Fruit fly (Drosophila melanogaster) whole organism, embryonic: ENCODE data around the gene Tob.

ENCODE experiments used
- Bgb ChIP-seq: fragments of 200-800 bp; sonication (Bioruptor generic); IDR thresholded peaks from 2 replicates; pipeline ENCODE4 v1.3.6; 2022; ENCODE audit warnings: missing biosample characterization, missing genetic modification characterization; ENCODE audit not compliant: partially characterized antibody
- Blimp-1 ChIP-seq: fragments of 200-800 bp; sonication (Bioruptor generic); optimal IDR thresholded peaks from 3 replicates; lab custom pipeline; 2018; ENCODE audit warnings: missing biosample characterization, missing genetic modification characterization, mild to moderate bottlenecking, moderate library complexity, missing genetic modification reagents
- CG11456 ChIP-seq: fragments of 200-800 bp; sonication (Bioruptor generic); IDR thresholded peaks from 3 replicates; pipeline ENCODE4 v1.3.6; 2022; ENCODE audit warnings: missing biosample characterization, missing genetic modification characterization
- CG13894 ChIP-seq: fragments of 200-800 bp; sonication (Bioruptor generic); optimal IDR thresholded peaks from 3 replicates; lab custom pipeline; 2018; ENCODE audit warnings: missing biosample characterization, mild to moderate bottlenecking, missing genetic modification characterization, moderate library complexity
- CG14014 ChIP-seq: fragments of 200-800 bp; sonication (Bioruptor generic); IDR thresholded peaks from 2 replicates; pipeline ENCODE4 v1.3.6; 2022; ENCODE audit warnings: missing biosample characterization, missing genetic modification characterization
- CG14710 ChIP-seq: fragments of 200-800 bp; sonication (Bioruptor generic); optimal IDR thresholded peaks from 3 replicates; lab custom pipeline; 2019; ENCODE audit warnings: missing biosample characterization, mild to moderate bottlenecking, missing genetic modification characterization, moderate library complexity
- CG2889 ChIP-seq: fragments of 200-800 bp; sonication (Bioruptor generic); IDR thresholded peaks from 3 replicates; pipeline ENCODE4 v1.3.6; 2022; ENCODE audit warnings: missing biosample characterization, missing genetic modification characterization
- CG31224 ChIP-seq: fragments of 200-800 bp; sonication (Bioruptor generic); IDR thresholded peaks from 2 replicates; pipeline ENCODE4 v1.3.6; 2022; ENCODE audit warnings: missing biosample characterization, missing genetic modification characterization
- CG33557 ChIP-seq: fragments of 200-800 bp; sonication (Bioruptor generic); optimal IDR thresholded peaks from 2 replicates; lab custom pipeline; 2019; ENCODE audit warnings: missing biosample characterization, mild to moderate bottlenecking, missing genetic modification characterization, moderate library complexity
- CG4820 ChIP-seq: fragments of 200-800 bp; sonication (Bioruptor generic); optimal IDR thresholded peaks from 3 replicates; lab custom pipeline; 2016; ENCODE audit warnings: missing biosample characterization, missing genetic modification characterization
- CG5180 ChIP-seq: fragments of 200-800 bp; sonication (Bioruptor generic); optimal IDR thresholded peaks from 3 replicates; lab custom pipeline; 2017; ENCODE audit warnings: missing biosample characterization, missing genetic modification characterization, mild to moderate bottlenecking, moderate library complexity, missing genetic modification reagents
- CG6654 ChIP-seq: fragments of 200-800 bp; sonication (Bioruptor generic); optimal IDR thresholded peaks from 2 replicates; lab custom pipeline; 2017; ENCODE audit warnings: missing biosample characterization, mild to moderate bottlenecking, missing genetic modification characterization
- CG8388 ChIP-seq: fragments of 200-800 bp; sonication (Bioruptor generic); optimal IDR thresholded peaks from 2 replicates; lab custom pipeline; 2019; ENCODE audit warnings: missing biosample characterization, mild to moderate bottlenecking, missing genetic modification characterization, moderate library complexity
- CG9932 ChIP-seq: fragments of 200-800 bp; sonication (Bioruptor generic); IDR thresholded peaks from 2 replicates; pipeline ENCODE4 v1.3.6; 2022; ENCODE audit warnings: missing biosample characterization, missing genetic modification characterization
- CHES-1-like ChIP-seq: fragments of 200-800 bp; sonication (Bioruptor generic); optimal IDR thresholded peaks from 2 replicates; lab custom pipeline; 2016; ENCODE audit warnings: missing biosample characterization, missing genetic modification characterization
- CTCF ChIP-seq: fragments of 200-800 bp; sonication (Bioruptor generic); optimal IDR thresholded peaks from 2 replicates; lab custom pipeline; 2017; ENCODE audit warnings: missing biosample characterization, mild to moderate bottlenecking, missing genetic modification characterization, moderate library complexity
- D ChIP-seq, 2 experiments: fragments of 200-800 bp in 1 of 2; fragments of >200 bp in 1 of 2; sonication (Bioruptor generic) in 1 of 2; optimal IDR thresholded peaks; 2 replicates in 1 of 2; 3 replicates in 1 of 2; lab custom pipeline; 2017; ENCODE audit warnings: mild to moderate bottlenecking in 1 of 2, missing biosample characterization in 1 of 2, missing genetic modification characterization in 1 of 2, missing genetic modification reagents in 1 of 2
- D19A ChIP-seq: fragments of 200-800 bp; optimal IDR thresholded peaks from 3 replicates; lab custom pipeline; 2019; ENCODE audit warnings: missing biosample characterization, mild to moderate bottlenecking, missing genetic modification characterization, moderate library complexity
- Deaf1 ChIP-seq: fragments of 200-800 bp; optimal IDR thresholded peaks from 3 replicates; lab custom pipeline; 2019; ENCODE audit warnings: missing biosample characterization, mild to moderate bottlenecking, missing genetic modification characterization, moderate library complexity
- Dek ChIP-seq: fragments of 200-800 bp; sonication (Bioruptor generic); optimal IDR thresholded peaks from 3 replicates; lab custom pipeline; 2019; ENCODE audit warnings: missing biosample characterization, mild to moderate bottlenecking, missing genetic modification characterization, moderate library complexity
- Jarid2 ChIP-seq: fragments of 200-800 bp; sonication (Bioruptor generic); optimal IDR thresholded peaks from 3 replicates; lab custom pipeline; 2017; ENCODE audit warnings: mild to moderate bottlenecking, missing biosample characterization, missing genetic modification reagents, missing genetic modification characterization
- MTF-1 ChIP-seq: fragments of 200-800 bp; sonication (Bioruptor generic); optimal IDR thresholded peaks from 2 replicates; lab custom pipeline; 2018; ENCODE audit warnings: missing biosample characterization, mild to moderate bottlenecking, missing genetic modification characterization, borderline replicate concordance
- Oli ChIP-seq: fragments of 200-800 bp; sonication (Bioruptor generic); optimal IDR thresholded peaks from 2 replicates; lab custom pipeline; 2018; ENCODE audit warnings: missing biosample characterization, mild to moderate bottlenecking, missing genetic modification characterization, moderate library complexity
- Opbp ChIP-seq: fragments of 200-800 bp; sonication (Bioruptor generic); IDR thresholded peaks from 3 replicates; pipeline ENCODE4 v1.3.6; 2022; ENCODE audit warnings: missing biosample characterization, missing genetic modification characterization; ENCODE audit not compliant: partially characterized antibody
- PHDP ChIP-seq: fragments of 200-800 bp; sonication (Bioruptor generic); optimal IDR thresholded peaks from 3 replicates; lab custom pipeline; 2018; ENCODE audit warnings: missing biosample characterization, mild to moderate bottlenecking, missing genetic modification characterization, moderate library complexity
- Rx ChIP-seq: fragments of 200-800 bp; sonication (Bioruptor generic); IDR thresholded peaks from 2 replicates; pipeline ENCODE4 v1.3.6; 2022; ENCODE audit warnings: missing biosample characterization, missing genetic modification characterization
- TFAM ChIP-seq: fragments of 200-800 bp; sonication (Bioruptor generic); optimal IDR thresholded peaks from 2 replicates; lab custom pipeline; 2017; ENCODE audit warnings: missing biosample characterization, missing genetic modification characterization, inconsistent platforms
- abd-A ChIP-seq: fragments of 200-800 bp; sonication (Bioruptor generic); optimal IDR thresholded peaks from 3 replicates; lab custom pipeline; 2019; ENCODE audit warnings: missing biosample characterization, mild to moderate bottlenecking, missing genetic modification characterization, moderate library complexity
- bbx ChIP-seq: fragments of 200-800 bp; sonication (Bioruptor generic); IDR thresholded peaks from 2 replicates; pipeline ENCODE4 v1.3.6; 2022; ENCODE audit warnings: missing biosample characterization, missing genetic modification characterization; ENCODE audit not compliant: partially characterized antibody
- bsh ChIP-seq, 2 experiments: fragments of 200-800 bp; sonication (Bioruptor generic); optimal IDR thresholded peaks; 2 replicates each; lab custom pipeline; 2017 to 2018; ENCODE audit warnings: mild to moderate bottlenecking in 2 of 2, missing biosample characterization in 2 of 2, missing genetic modification characterization in 2 of 2, moderate library complexity in 1 of 2
- cas ChIP-seq: fragments of 200-800 bp; sonication (Bioruptor generic); IDR thresholded peaks from 2 replicates; pipeline ENCODE4 v1.3.6; 2022; ENCODE audit warnings: missing biosample characterization, missing genetic modification characterization
- chinmo ChIP-seq: fragments of 200-800 bp; sonication (Bioruptor generic); IDR thresholded peaks from 4 replicates; pipeline ENCODE4 v1.3.6; 2022; ENCODE audit warnings: missing biosample characterization, missing genetic modification characterization; ENCODE audit not compliant: partially characterized antibody
- chm ChIP-seq: fragments of 200-800 bp; sonication (Bioruptor generic); IDR thresholded peaks from 2 replicates; pipeline ENCODE4 v1.3.6; 2022; ENCODE audit warnings: missing biosample characterization, missing genetic modification characterization
- croc ChIP-seq: fragments of 200-800 bp; sonication (Bioruptor generic); conservative IDR thresholded peaks from 3 replicates; pipeline ENCODE4 v1.3.6; 2022; ENCODE audit warnings: missing biosample characterization, missing genetic modification characterization
- dm ChIP-seq: fragments of 200-800 bp; sonication (Bioruptor generic); optimal IDR thresholded peaks from 3 replicates; lab custom pipeline; 2016; ENCODE audit warnings: missing biosample characterization, missing genetic modification characterization
- ewg ChIP-seq: fragments of 200-800 bp; sonication (Bioruptor generic); optimal IDR thresholded peaks from 3 replicates; lab custom pipeline; 2017; ENCODE audit warnings: mild to moderate bottlenecking, missing biosample characterization, missing genetic modification reagents, missing genetic modification characterization
- nom ChIP-seq: fragments of 200-800 bp; sonication (Bioruptor generic); optimal IDR thresholded peaks from 2 replicates; lab custom pipeline; 2017; ENCODE audit warnings: missing biosample characterization, missing genetic modification characterization, mild to moderate bottlenecking, moderate library complexity, missing genetic modification reagents
- repo ChIP-seq: fragments of 200-800 bp; sonication (Bioruptor generic); optimal IDR thresholded peaks from 2 replicates; lab custom pipeline; 2016; ENCODE audit warnings: missing biosample characterization, missing genetic modification characterization
- scrt ChIP-seq: fragments of 200-800 bp; sonication (Bioruptor generic); optimal IDR thresholded peaks from 2 replicates; lab custom pipeline; 2018; ENCODE audit warnings: missing biosample characterization, mild to moderate bottlenecking, missing genetic modification characterization, moderate library complexity
- shn ChIP-seq: fragments of 200-800 bp; sonication (Bioruptor generic); optimal IDR thresholded peaks from 3 replicates; lab custom pipeline; 2016; ENCODE audit warnings: missing biosample characterization, missing genetic modification characterization
- sisA ChIP-seq: fragments of 200-800 bp; sonication (Bioruptor generic); IDR thresholded peaks from 2 replicates; pipeline ENCODE4 v1.3.6; 2022; ENCODE audit warnings: missing biosample characterization, missing genetic modification characterization
- trem ChIP-seq: fragments of 200-800 bp; optimal IDR thresholded peaks from 3 replicates; lab custom pipeline; 2019; ENCODE audit warnings: missing biosample characterization, mild to moderate bottlenecking, missing genetic modification characterization, moderate library complexity
- wdn ChIP-seq: fragments of 200-800 bp; sonication (Bioruptor generic); IDR thresholded peaks from 2 replicates; pipeline ENCODE4 v1.3.6; 2022; ENCODE audit warnings: missing biosample characterization, missing genetic modification characterization
- yki ChIP-seq: fragments of >200 bp; optimal IDR thresholded peaks from 3 replicates; lab custom pipeline; 2018
- z ChIP-seq: fragments of 200-800 bp; sonication (Bioruptor generic); IDR thresholded peaks from 3 replicates; pipeline ENCODE4 v1.3.6; 2022; ENCODE audit warnings: missing biosample characterization, missing genetic modification characterization

Tob gene

DNA sequence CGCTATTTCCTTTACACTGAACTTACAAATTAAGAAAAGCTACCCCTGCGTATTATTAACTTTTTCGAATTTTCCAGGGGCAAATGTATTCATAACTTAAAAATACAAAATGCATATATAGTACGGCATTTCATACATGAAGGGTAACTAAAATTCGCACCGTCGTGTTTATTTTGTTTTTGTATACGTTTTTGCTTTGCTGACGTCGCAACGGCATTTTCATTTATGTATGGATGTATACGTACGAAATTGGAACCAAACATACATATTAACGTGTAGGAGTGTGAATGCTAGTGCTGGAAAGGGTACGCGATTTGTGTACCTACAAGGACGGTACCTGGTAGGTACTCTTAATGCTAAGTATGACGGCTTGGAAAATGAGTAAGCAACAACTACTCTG lies 19.1 kb downstream of the Tob start (continued):
- TF ChIP-seq bsh (GFP tag; optimal IDR thresholded peaks at IDR 0.05; lab: Kevin White, UChicago) (no peak), cas (GFP tag; lab: Robert Waterston, UW) (no peak), wdn (GFP tag; lab: Robert Waterston, UW) (no peak), Rx (GFP tag; lab: Robert Waterston, UW) (no peak), D19A (tag; lab: Kevin White, UChicago) (peak; percentile 42)

DNA sequence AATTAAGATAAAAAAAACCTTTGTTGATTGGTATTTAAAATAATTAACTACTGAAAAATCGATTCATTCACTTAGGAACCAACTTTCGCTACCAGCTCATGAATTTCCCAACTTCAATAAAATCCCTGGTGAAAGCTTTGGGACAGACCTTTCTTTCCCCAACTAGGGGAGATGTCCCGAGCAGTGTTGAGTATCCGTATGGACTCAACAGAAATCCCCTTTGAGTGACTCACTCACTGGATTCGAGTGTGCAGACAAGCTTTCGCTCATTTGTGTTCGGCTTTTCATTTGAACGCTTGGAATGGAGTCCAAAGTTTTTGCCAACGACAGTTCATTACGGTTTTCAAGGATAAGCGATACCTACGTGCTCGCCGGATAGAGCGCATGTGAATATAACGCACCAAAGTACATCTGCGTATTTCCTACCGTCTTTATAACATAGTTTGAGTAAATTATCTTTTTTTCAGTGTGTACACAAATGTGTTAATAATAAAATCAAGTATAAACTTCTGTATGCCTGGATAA lies 27.8 kb downstream of the Tob start, which contains the start of gene dpr18:
Gene dpr18 (plus strand): TSS at position 325 of the 525 bp plus-strand sequence.
- TF ChIP-seq CG5180 (GFP tag; lab: Kevin White, UChicago) = no peak
- TF ChIP-seq yki (lab: Kevin White, UChicago) = no peak
- TF ChIP-seq bbx (GFP tag; lab: Robert Waterston, UW) = peak; percentile 25; the same call in 1 of the 2 replicates
- TF ChIP-seq z (GFP tag; lab: Robert Waterston, UW) = peak; percentile 98
- no peak for TF ChIP-seq MTF-1 (GFP tag; lab: Kevin White, UChicago)
- peak; percentile 36 for TF ChIP-seq CTCF (GFP tag; lab: Kevin White, UChicago)
- TF ChIP-seq Bgb (GFP tag; lab: Robert Waterston, UW) = no peak
- TF ChIP-seq Deaf1 (tag; lab: Kevin White, UChicago) = peak; percentile 85
- peak; percentile 44 for TF ChIP-seq Jarid2
- no peak for TF ChIP-seq CG11456 (GFP tag; lab: Robert Waterston, UW)
- peak; percentile 58 for TF ChIP-seq nom
- TF ChIP-seq TFAM (GFP tag; lab: Kevin White, UChicago) = no peak
- no peak for TF ChIP-seq repo (GFP tag; lab: Kevin White, UChicago)
- TF ChIP-seq Opbp (GFP tag; lab: Robert Waterston, UW) = 0 out of 3 replicates have a peak, but pooled peaks have one; percentile 38
- TF ChIP-seq abd-A (tag; lab: Kevin White, UChicago) = peak; percentile 10
- TF ChIP-seq CG14014 (GFP tag; lab: Robert Waterston, UW) = 0 out of 2 replicates have a peak, but pooled peaks have one; percentile 28
- no peak for TF ChIP-seq CG4820 (GFP tag; lab: Kevin White, UChicago)
- no peak for TF ChIP-seq croc (GFP tag; lab: Robert Waterston, UW)
- TF ChIP-seq bsh (GFP tag; optimal IDR thresholded peaks at IDR 0.05; lab: Kevin White, UChicago) = no peak
- TF ChIP-seq chinmo = 0 out of 4 replicates have a peak, but pooled peaks have one; percentile 7

DNA sequence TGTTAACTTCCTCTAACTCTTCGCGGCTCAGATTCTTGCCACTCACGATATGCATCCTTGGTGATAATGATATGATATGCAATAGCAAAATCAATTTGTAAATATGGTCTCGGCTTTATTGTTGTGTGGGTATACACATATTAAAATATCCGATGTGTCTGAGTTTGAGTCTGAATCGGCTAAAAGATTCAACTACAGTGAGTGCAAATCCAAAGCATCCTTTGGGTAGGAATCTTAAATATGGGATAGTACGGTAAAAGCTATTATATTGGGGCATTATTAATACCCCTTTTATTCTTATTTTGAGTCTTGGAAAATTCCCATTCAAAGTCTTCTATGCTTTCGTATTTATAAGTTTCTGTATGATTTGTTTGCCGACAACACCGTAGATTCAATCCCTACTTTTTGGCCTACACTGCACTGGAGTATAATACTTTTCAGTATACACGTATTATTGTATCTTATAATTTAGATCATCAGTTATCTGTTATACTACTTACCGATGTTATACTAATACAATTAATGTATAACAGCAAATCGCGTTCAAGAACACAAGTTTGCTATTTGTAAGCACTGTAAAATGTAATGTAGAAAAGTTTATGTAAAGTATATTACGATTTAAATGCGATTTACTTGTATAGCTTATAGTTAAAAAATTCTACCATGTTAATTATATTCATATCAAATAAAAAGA lies 28.4 kb downstream of the Tob start, which contains the start of gene CG12395:
Gene CG12395 (minus strand): TSS at position 179 of the 694 bp plus-strand sequence.
- peak; percentile 6 for TF ChIP-seq trem (tag; lab: Kevin White, UChicago)
- no peak for TF ChIP-seq yki (lab: Kevin White, UChicago)
- TF ChIP-seq CG31224 (GFP tag; lab: Robert Waterston, UW) = no peak
- no peak for TF ChIP-seq Dek
- no peak for TF ChIP-seq CG33557
- no peak for TF ChIP-seq sisA (GFP tag; lab: Robert Waterston, UW)
- no peak for TF ChIP-seq Blimp-1
- TF ChIP-seq Opbp (GFP tag; lab: Robert Waterston, UW) = no peak
- TF ChIP-seq shn (GFP tag; lab: Kevin White, UChicago) = no peak
- TF ChIP-seq CG13894 (tag; lab: Kevin White, UChicago) = peak; percentile 32
- no peak for TF ChIP-seq scrt (GFP tag; lab: Kevin White, UChicago)
- peak; percentile 17 for TF ChIP-seq CG14710 (tag; lab: Kevin White, UChicago)
- TF ChIP-seq dm = no peak
- TF ChIP-seq chm (GFP tag; lab: Robert Waterston, UW) = 0 out of 2 replicates have a peak, but pooled peaks have one; percentile 8
- peak; percentile 81 for TF ChIP-seq CTCF (GFP tag; lab: Kevin White, UChicago)
- TF ChIP-seq CG2889 (GFP tag; lab: Robert Waterston, UW) = no peak
- no peak for TF ChIP-seq Oli (tag; lab: Kevin White, UChicago)
- peak; percentile 7 for TF ChIP-seq PHDP (tag; lab: Kevin White, UChicago)
- TF ChIP-seq CHES-1-like = no peak
- no peak for TF ChIP-seq D (optimal IDR thresholded peaks at IDR 0.05; lab: Kevin White, UChicago)
- no peak for TF ChIP-seq D (GFP tag; optimal IDR thresholded peaks at IDR 0.05; lab: Kevin White, UChicago)
- no peak for TF ChIP-seq ewg (GFP tag; lab: Kevin White, UChicago)
- no peak for TF ChIP-seq CG6654
- TF ChIP-seq CG9932 (GFP tag; lab: Robert Waterston, UW) = no peak
- TF ChIP-seq CG8388 (GFP tag; lab: Kevin White, UChicago) = peak; percentile 90
